Worm (Caenorhabditis elegans) whole organism, L4 larva: Measurements from ENCODE around the gene F55A11.8.

Experiments
- daf-16 ChIP-seq, 3 experiments: sonication (generic microtip); optimal IDR thresholded peaks; 2 replicates each; lab custom pipeline; 2016 to 2017; ENCODE audit warnings: missing genetic modification characterization in 3 of 3, missing genetic modification reagents in 3 of 3, mild to moderate bottlenecking in 2 of 3, missing compliant biosample characterization in 2 of 3, missing biosample characterization in 1 of 3, moderate library complexity in 1 of 3
- hlh-11 ChIP-seq: fragments of 200-800 bp; sonication (Bioruptor generic); optimal IDR thresholded peaks from 2 replicates; lab custom pipeline; 2018; ENCODE audit warnings: mild to moderate bottlenecking, missing genetic modification characterization, missing compliant biosample characterization
- nhr-6 ChIP-seq: fragments of 150-350 bp; optimal IDR thresholded peaks from 2 replicates; lab custom pipeline; 2014; ENCODE audit warnings: missing biosample characterization, missing genetic modification characterization

F55A11.8 gene

DNA sequence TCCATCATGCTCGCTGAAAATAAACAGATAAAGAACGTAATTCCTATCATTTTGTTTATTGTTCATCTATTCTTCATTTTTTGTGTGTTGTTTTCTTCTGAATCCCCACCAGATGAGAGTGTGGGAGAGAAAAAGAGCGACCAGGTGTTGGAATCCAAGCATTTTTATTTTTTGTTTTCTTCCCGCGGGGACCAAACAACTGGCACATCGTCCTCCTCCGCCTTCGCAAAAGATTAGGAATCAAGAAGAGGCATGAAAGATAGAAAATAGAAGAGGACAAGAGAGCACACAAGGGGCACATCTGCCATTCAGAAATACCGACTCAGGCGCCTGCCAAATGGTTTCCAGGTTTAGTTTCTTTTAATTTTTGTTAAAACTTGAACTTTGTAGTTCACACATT is 48.1 kb downstream of the F55A11.8 start, which contains the start of gene R13H4.2:
Gene R13H4.2, plus strand, starts transcription at position 319 of the 400 bp plus-strand sequence.
- TF ChIP-seq nhr-6 (tag; lab: Kevin White, UChicago) (no peak), daf-16 (GFP tag; optimal IDR thresholded peaks at IDR 0.05; lab: Kevin White, UChicago) (peak in 1 of 2 experiments; percentile 96), daf-16 (tag; optimal IDR thresholded peaks at IDR 0.05; lab: Kevin White, UChicago) (no peak), hlh-11 (tag; lab: Kevin White, UChicago) (peak; percentile 63)
